Fruit fly (Drosophila melanogaster): ENCODE results near the gene Mcr.
A peak's percentile ranks its signal among the peaks of the same experiment; 100 is the strongest.

Mcr gene

dm6 chr2L:8088025-8088789 is 5.4 kb upstream of the Mcr start (continued):
- TF ChIP-seq wek (GFP tag; optimal IDR thresholded peaks at IDR 0.05) (no peak), CG2199 (GFP tag; IDR thresholded peaks at IDR 0.05) (no peak), CG34422 (GFP tag; IDR thresholded peaks at IDR 0.05) (0 out of 3 replicates have a peak, but pooled peaks have one; percentile 19), gcm2 (GFP tag; optimal IDR thresholded peaks at IDR 0.05) (no peak), CG7357 (GFP tag; IDR thresholded peaks at IDR 0.05) (no peak), sim (GFP tag; IDR thresholded peaks at IDR 0.05) (no peak), CG16863 (GFP tag; optimal IDR thresholded peaks at IDR 0.05) (no peak), Oaz (GFP tag; IDR thresholded peaks at IDR 0.05) (no peak), CG16815 (GFP tag; optimal IDR thresholded peaks at IDR 0.05) (no peak), D (optimal IDR thresholded peaks at IDR 0.05) (peak; percentile 94), D (GFP tag; optimal IDR thresholded peaks at IDR 0.05) (no peak), CG9797 (GFP tag; optimal IDR thresholded peaks at IDR 0.05) (no peak), Dll (GFP tag; IDR thresholded peaks at IDR 0.05; ENCODE audit: partially characterized antibody) (0 out of 4 replicates have a peak, but pooled peaks have one; percentile 17), Bteb2 (GFP tag; optimal IDR thresholded peaks at IDR 0.05) (no peak), CG3847 (GFP tag; IDR thresholded peaks at IDR 0.05) (no peak), CG1603 (tag; optimal IDR thresholded peaks at IDR 0.05) (peak; percentile 29), Doc3 (GFP tag; IDR thresholded peaks at IDR 0.05; ENCODE audit: partially characterized antibody) (no peak), vvl (GFP tag; IDR thresholded peaks at IDR 0.05) (peak; percentile 9; the same call in 1 of the 2 replicates), NK7.1 (GFP tag; optimal IDR thresholded peaks at IDR 0.05) (no peak), tup (GFP tag; optimal IDR thresholded peaks at IDR 0.05) (no peak), pfk (GFP tag; optimal IDR thresholded peaks at IDR 0.05) (no peak), CG9727 (GFP tag; optimal IDR thresholded peaks at IDR 0.05) (peak; percentile 18), sna (GFP tag; IDR thresholded peaks at IDR 0.05; ENCODE audit: partially characterized antibody) (no peak), sens (GFP tag) (peak; percentile 22), CG10209 (GFP tag; optimal IDR thresholded peaks at IDR 0.05) (no peak), row (GFP tag; IDR thresholded peaks at IDR 0.05) (no peak), CG15696 (tag; optimal IDR thresholded peaks at IDR 0.05) (no peak), mirr (GFP tag; optimal IDR thresholded peaks at IDR 0.05) (peak; percentile 74), slp2 (GFP tag; optimal IDR thresholded peaks at IDR 0.05) (no peak), pum (GFP tag; optimal IDR thresholded peaks at IDR 0.05) (no peak), Rx (GFP tag; IDR thresholded peaks at IDR 0.05) (no peak), slou (GFP tag; optimal IDR thresholded peaks at IDR 0.05) (no peak), CG4360 (GFP tag; IDR thresholded peaks at IDR 0.05) (no peak), sqz (GFP tag; optimal IDR thresholded peaks at IDR 0.05) (no peak), CG16813 (GFP tag; IDR thresholded peaks at IDR 0.05; ENCODE audit: partially characterized antibody) (0 out of 3 replicates have a peak, but pooled peaks have one; percentile 26), sug (tag; optimal IDR thresholded peaks at IDR 0.05) (peak; percentile 19), prd (optimal IDR thresholded peaks at IDR 0.05) (no peak), prd (GFP tag; IDR thresholded peaks at IDR 0.05) (peak; percentile 36; the same call in 1 of the 3 replicates), CG30020 (tag; optimal IDR thresholded peaks at IDR 0.05) (no peak), ken (GFP tag; IDR thresholded peaks at IDR 0.05) (no peak), run (tag; optimal IDR thresholded peaks at IDR 0.05) (no peak), CG2678 (tag; optimal IDR thresholded peaks at IDR 0.05) (peak; percentile 17), Mad (GFP tag; optimal IDR thresholded peaks at IDR 0.05) (no peak), bab2 (GFP tag; optimal IDR thresholded peaks at IDR 0.05) (no peak), seq (GFP tag; IDR thresholded peaks at IDR 0.05) (no peak), GATAe (GFP tag; conservative IDR thresholded peaks at IDR 0.05) (peak; percentile 78), mld (GFP tag; IDR thresholded peaks at IDR 0.05; ENCODE audit: partially characterized antibody) (no peak), grau (tag; optimal IDR thresholded peaks at IDR 0.05) (peak; percentile 22), az2 (GFP tag; optimal IDR thresholded peaks at IDR 0.05) (no peak), zfh2 (GFP tag; optimal IDR thresholded peaks at IDR 0.05) (peak; percentile 6)
